Fruit fly (Drosophila melanogaster) whole organism: ENCODE results near the gene 140up.

Experiments used
- CG8478 ChIP-seq: fragments of >200 bp; optimal IDR thresholded peaks from 2 replicates; lab custom pipeline; 2018; ENCODE audit warnings: inconsistent platforms
- Dll ChIP-seq: fragments of >200 bp; optimal IDR thresholded peaks from 2 replicates; lab custom pipeline; 2017
- EcR ChIP-seq, 2 experiments: fragments of >200 bp; optimal IDR thresholded peaks; 2 replicates each; lab custom pipeline; 2017; ENCODE audit warnings: missing biosample characterization in 2 of 2, missing genetic modification characterization in 2 of 2, missing genetic modification reagents in 2 of 2
- pan ChIP-seq: fragments of >200 bp; optimal IDR thresholded peaks from 2 replicates; lab custom pipeline; 2017
- psq ChIP-seq: fragments of >200 bp; optimal IDR thresholded peaks from 2 replicates; lab custom pipeline; 2017
- usp ChIP-seq: fragments of >200 bp; optimal IDR thresholded peaks from 2 replicates; lab custom pipeline; 2017; ENCODE audit warnings: missing biosample characterization, missing genetic modification characterization, mixed read lengths

The 140up gene

dm6 chr3R:14095916-14096315 lies 29.4 kb downstream of the 140up start:
- TF ChIP-seq EcR (GFP tag; optimal IDR thresholded peaks at IDR 0.05; lab: Kevin White, UChicago): no peak
- TF ChIP-seq CG8478: no peak
- no peak for TF ChIP-seq pan (lab: Kevin White, UChicago)
- TF ChIP-seq Dll (lab: Kevin White, UChicago): no peak
- TF ChIP-seq psq (lab: Kevin White, UChicago): no peak
- no peak for TF ChIP-seq usp

- no peak for TF ChIP-seq EcR (GFP tag; optimal IDR thresholded peaks at IDR 0.05; lab: Kevin White, UChicago)
- no peak for TF ChIP-seq CG8478
- no peak for TF ChIP-seq Dll (lab: Kevin White, UChicago)
- TF ChIP-seq pan (lab: Kevin White, UChicago): no peak
- TF ChIP-seq usp: no peak
- no peak for TF ChIP-seq psq (lab: Kevin White, UChicago)
These were observed 29.9 kb downstream of the 140up start for dm6 chr3R:14095428-14095827.

- TF ChIP-seq CG8478 (no peak), EcR (GFP tag; optimal IDR thresholded peaks at IDR 0.05; lab: Kevin White, UChicago) (no peak), psq (lab: Kevin White, UChicago) (no peak), pan (lab: Kevin White, UChicago) (no peak), usp (no peak), Dll (lab: Kevin White, UChicago) (no peak)
These were observed 36.3 kb downstream of the 140up start, which contains the start of gene Npc2b for dm6 chr3R:14088887-14089567. Gene Npc2b (plus strand): TSS chr3R:14089517.

- no peak for TF ChIP-seq pan (lab: Kevin White, UChicago)
These were observed 37.2 kb downstream of the 140up start for dm6 chr3R:14088157-14088556.

dm6 chr3R:14085555-14085954 lies 39.8 kb downstream of the 140up start:
- TF ChIP-seq psq (lab: Kevin White, UChicago) (no peak), EcR (GFP tag; optimal IDR thresholded peaks at IDR 0.05; lab: Kevin White, UChicago) (no peak), usp (no peak), Dll (lab: Kevin White, UChicago) (no peak), CG8478 (no peak), pan (lab: Kevin White, UChicago) (no peak)

- TF ChIP-seq pan (lab: Kevin White, UChicago): no peak
- no peak for TF ChIP-seq psq (lab: Kevin White, UChicago)
- no peak for TF ChIP-seq Dll (lab: Kevin White, UChicago)
These were observed 43.8 kb downstream of the 140up start for dm6 chr3R:14081526-14081925.

dm6 chr3R:14077026-14077425 lies 48.3 kb downstream of the 140up start:
- no peak for TF ChIP-seq psq (lab: Kevin White, UChicago)
- no peak for TF ChIP-seq CG8478
